Worm (Caenorhabditis elegans): ENCODE measurements around the gene C01G6.2.
A peak's percentile ranks its signal among the peaks of the same experiment; 100 is the strongest.

The C01G6.2 gene

DNA sequence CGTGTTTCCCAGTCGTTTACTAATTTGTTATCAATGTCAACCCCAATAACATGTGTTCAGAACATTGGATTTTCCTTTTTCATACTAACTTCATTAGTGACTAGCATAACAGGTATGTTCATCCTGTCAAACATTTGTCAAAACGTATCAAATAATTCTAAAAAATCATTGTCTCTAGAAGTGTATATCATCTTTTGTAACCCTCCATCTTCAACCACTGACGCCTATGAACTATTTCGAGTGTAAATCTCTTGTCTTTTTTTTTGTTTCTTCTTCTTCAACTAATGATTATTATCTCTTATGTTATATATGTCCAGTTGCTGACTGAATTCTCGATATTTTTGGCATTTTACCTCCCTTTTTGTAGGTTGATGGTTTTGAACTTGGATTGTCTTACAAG, 29.1 kb upstream of the C01G6.2 start:
- TF ChIP-seq ces-1 (GFP tag; optimal IDR thresholded peaks at IDR 0.05) (no peak), nhr-28 (tag; optimal IDR thresholded peaks at IDR 0.05) (peak; percentile 1)

DNA sequence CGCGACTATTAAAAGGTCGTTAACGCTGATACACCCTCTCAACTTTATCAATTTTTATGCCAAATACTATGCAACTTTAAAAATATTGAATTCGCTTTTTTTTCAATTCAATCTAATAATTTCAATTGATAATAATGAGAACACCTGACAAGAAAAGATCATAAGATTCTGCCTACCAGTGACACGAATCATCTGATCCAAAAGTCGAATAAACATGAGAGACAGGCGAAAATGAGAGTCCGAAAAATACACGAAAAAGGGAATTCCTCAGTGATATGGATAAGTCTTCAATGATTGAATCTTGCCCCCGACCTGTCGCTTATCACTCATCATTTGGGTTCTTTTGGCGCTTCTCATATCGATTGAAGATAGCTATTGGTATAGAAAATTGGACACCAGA, 25.2 kb upstream of the C01G6.2 start:
- no peak for TF ChIP-seq set-16 (GFP tag; IDR thresholded peaks at IDR 0.05)
- TF ChIP-seq ceh-82 (tag; optimal IDR thresholded peaks at IDR 0.05): no peak
- TF ChIP-seq hlh-30 (tag; optimal IDR thresholded peaks at IDR 0.05; ENCODE audit: insufficient read depth): peak; percentile 74
- TF ChIP-seq nhr-28 (tag; optimal IDR thresholded peaks at IDR 0.05): peak; percentile 16
- no peak for TF ChIP-seq ceh-28 (tag; optimal IDR thresholded peaks at IDR 0.05)
- TF ChIP-seq sdz-12 (GFP tag; optimal IDR thresholded peaks at IDR 0.05): no peak
- TF ChIP-seq ZK337.2 (GFP tag; IDR thresholded peaks at IDR 0.05): no peak
- TF ChIP-seq F49E8.2 (tag; optimal IDR thresholded peaks at IDR 0.05; ENCODE audit: borderline replicate concordance): no peak
- no peak for TF ChIP-seq nhr-77 (tag; optimal IDR thresholded peaks at IDR 0.05)
- no peak for TF ChIP-seq madf-9 (GFP tag; conservative IDR thresholded peaks at IDR 0.05)
- TF ChIP-seq T20F7.1 (GFP tag; optimal IDR thresholded peaks at IDR 0.05): no peak
- TF ChIP-seq F26F4.8 (GFP tag; conservative IDR thresholded peaks at IDR 0.05): no peak
- no peak for TF ChIP-seq dve-1 (tag; optimal IDR thresholded peaks at IDR 0.05; ENCODE audit: insufficient read depth)
- no peak for TF ChIP-seq Y5F2A.4 (GFP tag; optimal IDR thresholded peaks at IDR 0.05)
- peak; percentile 11 for TF ChIP-seq hlh-11 (tag; optimal IDR thresholded peaks at IDR 0.05)
- no peak for TF ChIP-seq nhr-11 (tag; optimal IDR thresholded peaks at IDR 0.05)
- TF ChIP-seq nhr-111 (GFP tag; optimal IDR thresholded peaks at IDR 0.05): no peak
- TF ChIP-seq mdt-29 (GFP tag; IDR thresholded peaks at IDR 0.05): no peak

DNA sequence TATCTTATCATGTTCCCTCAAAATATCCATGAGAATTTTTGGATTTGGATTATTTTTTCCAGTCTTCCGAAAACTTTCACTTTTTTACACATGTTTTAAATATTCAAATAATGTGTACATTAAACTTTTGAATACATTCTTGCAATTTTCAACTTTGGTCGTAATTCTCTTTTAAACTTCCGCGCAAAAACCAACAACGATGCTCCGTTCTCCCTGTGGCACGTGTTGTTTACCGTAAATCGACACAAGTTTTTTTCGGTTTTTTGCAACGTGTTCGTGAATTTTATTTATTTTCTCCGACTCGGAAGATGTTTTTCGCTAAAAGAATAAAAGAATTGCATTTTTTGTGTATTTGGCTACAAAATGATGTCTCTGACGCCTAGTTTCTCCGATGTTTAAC, 24.1 kb upstream of the C01G6.2 start:
- no peak for TF ChIP-seq zip-11 (GFP tag; IDR thresholded peaks at IDR 0.05)
- no peak for TF ChIP-seq lin-38 (GFP tag; IDR thresholded peaks at IDR 0.05)
- no peak for TF ChIP-seq nhr-76 (tag; optimal IDR thresholded peaks at IDR 0.05)
- no peak for TF ChIP-seq ztf-7 (tag; optimal IDR thresholded peaks at IDR 0.05)
- TF ChIP-seq hmg-1.1 (GFP tag; IDR thresholded peaks at IDR 0.05): no peak
- TF ChIP-seq mxl-2 (GFP tag; conservative IDR thresholded peaks at IDR 0.05): no peak
- TF ChIP-seq fkh-10 (GFP tag; optimal IDR thresholded peaks at IDR 0.05): no peak
- no peak for TF ChIP-seq ZK546.5 (tag; optimal IDR thresholded peaks at IDR 0.05)
- no peak for TF ChIP-seq Y105C5A.15 (GFP tag; IDR thresholded peaks at IDR 0.05)
- no peak for TF ChIP-seq zfp-3 (GFP tag; conservative IDR thresholded peaks at IDR 0.05)
- no peak for TF ChIP-seq fos-1 (tag; optimal IDR thresholded peaks at IDR 0.05)
- TF ChIP-seq ceh-28 (tag; optimal IDR thresholded peaks at IDR 0.05): no peak
- TF ChIP-seq aly-2 (tag; optimal IDR thresholded peaks at IDR 0.05): no peak
- TF ChIP-seq skn-1 (tag; optimal IDR thresholded peaks at IDR 0.05): no peak
- TF ChIP-seq set-16 (GFP tag; IDR thresholded peaks at IDR 0.05): no peak
- no peak for TF ChIP-seq nhr-42 (GFP tag; IDR thresholded peaks at IDR 0.05)
- no peak for TF ChIP-seq nhr-10 (tag; optimal IDR thresholded peaks at IDR 0.05)
- no peak for TF ChIP-seq snpc-4 (tag; optimal IDR thresholded peaks at IDR 0.05)
- peak; percentile 25 for TF ChIP-seq hlh-11 (tag; optimal IDR thresholded peaks at IDR 0.05)
- no peak for TF ChIP-seq unc-130 (GFP tag; optimal IDR thresholded peaks at IDR 0.05)
- TF ChIP-seq nhr-25 (tag; optimal IDR thresholded peaks at IDR 0.05; ENCODE audit: borderline replicate concordance, insufficient read depth): no peak
- no peak for TF ChIP-seq gei-8 (GFP tag; optimal IDR thresholded peaks at IDR 0.05)
- no peak for TF ChIP-seq mxl-3 (GFP tag; optimal IDR thresholded peaks at IDR 0.05)
- no peak for TF ChIP-seq duxl-1 (tag; optimal IDR thresholded peaks at IDR 0.05; ENCODE audit: poor library complexity)
- TF ChIP-seq F10B5.3 (tag; optimal IDR thresholded peaks at IDR 0.05): no peak
- TF ChIP-seq Y5F2A.4 (GFP tag; optimal IDR thresholded peaks at IDR 0.05): no peak
- no peak for TF ChIP-seq pqm-1 (tag; optimal IDR thresholded peaks at IDR 0.05)
- TF ChIP-seq tag-97 (GFP tag; IDR thresholded peaks at IDR 0.05): no peak
- no peak for TF ChIP-seq dmd-8 (GFP tag; IDR thresholded peaks at IDR 0.05)
- TF ChIP-seq F49E8.2 (tag; optimal IDR thresholded peaks at IDR 0.05; ENCODE audit: borderline replicate concordance): no peak
- no peak for TF ChIP-seq D1046.2 (GFP tag; IDR thresholded peaks at IDR 0.05)
- TF ChIP-seq F44E2.7 (GFP tag; IDR thresholded peaks at IDR 0.05): no peak
- TF ChIP-seq arid-1 (GFP tag; conservative IDR thresholded peaks at IDR 0.05): no peak
- TF ChIP-seq hlh-30 (tag; optimal IDR thresholded peaks at IDR 0.05; ENCODE audit: insufficient read depth): peak; percentile 46
- no peak for TF ChIP-seq lin-29 (GFP tag; IDR thresholded peaks at IDR 0.05)
